In genomic region chr3R:29086896-29087295, dm6 we compare ENCODE assay signal across 1 fruit fly cellular context.
TF ChIP-seq lines count a peak whose summit lies in the region.

No protein-coding gene starts in this region.

TF ChIP-seq in whole organism, embryonic, 481 proteins besides CTCF, POLR2A, EP300 and RAD21 (continued from another document):
- no peak for TF ChIP-seq CG6175 (GFP tag; IDR thresholded peaks at IDR 0.05; lab: Robert Waterston, UW)
- no peak for TF ChIP-seq gce (GFP tag; IDR thresholded peaks at IDR 0.05; lab: Robert Waterston, UW)
- TF ChIP-seq CG30020 (tag; optimal IDR thresholded peaks at IDR 0.05; lab: Kevin White, UChicago): no peak
- no peak for TF ChIP-seq CG9437 (GFP tag; optimal IDR thresholded peaks at IDR 0.05; lab: Kevin White, UChicago)
- peak; percentile 72 for TF ChIP-seq cg (GFP tag; optimal IDR thresholded peaks at IDR 0.05; lab: Kevin White, UChicago)
- no peak for TF ChIP-seq nom (GFP tag; optimal IDR thresholded peaks at IDR 0.05; lab: Kevin White, UChicago)
- no peak for TF ChIP-seq CG10267 (tag; optimal IDR thresholded peaks at IDR 0.05; lab: Kevin White, UChicago)
- no peak; the same call in 2 of the 3 replicates for TF ChIP-seq CG11695 (GFP tag; IDR thresholded peaks at IDR 0.05; lab: Robert Waterston, UW)
- TF ChIP-seq run (tag; optimal IDR thresholded peaks at IDR 0.05; lab: Kevin White, UChicago): no peak
- TF ChIP-seq CG32767 (GFP tag; IDR thresholded peaks at IDR 0.05; lab: Robert Waterston, UW): 0 out of 2 replicates have a peak, but pooled peaks have one; percentile 37
- TF ChIP-seq twi (tag; optimal IDR thresholded peaks at IDR 0.05; lab: Kevin White, UChicago): peak; percentile 28
- TF ChIP-seq slou (GFP tag; optimal IDR thresholded peaks at IDR 0.05; lab: Kevin White, UChicago): no peak
- peak; percentile 73 for TF ChIP-seq CG15479 (GFP tag; optimal IDR thresholded peaks at IDR 0.05; lab: Kevin White, UChicago)
- TF ChIP-seq Sox100B (GFP tag; optimal IDR thresholded peaks at IDR 0.05; lab: Kevin White, UChicago): no peak
- TF ChIP-seq salm (tag; optimal IDR thresholded peaks at IDR 0.05; lab: Kevin White, UChicago): no peak
- TF ChIP-seq Fer1 (GFP tag; optimal IDR thresholded peaks at IDR 0.05; lab: Kevin White, UChicago): no peak
- no peak for TF ChIP-seq CG17359 (tag; optimal IDR thresholded peaks at IDR 0.05; lab: Kevin White, UChicago)
- no peak for TF ChIP-seq lmd (GFP tag; IDR thresholded peaks at IDR 0.05; lab: Robert Waterston, UW)
- TF ChIP-seq trh (GFP tag; optimal IDR thresholded peaks at IDR 0.05; lab: Kevin White, UChicago): no peak
- no peak for TF ChIP-seq CG12299 (tag; optimal IDR thresholded peaks at IDR 0.05; lab: Kevin White, UChicago)
- TF ChIP-seq Awh (GFP tag; IDR thresholded peaks at IDR 0.05; lab: Robert Waterston, UW): peak; percentile 35; the same call in 1 of the 2 replicates
- no peak for TF ChIP-seq MTF-1 (GFP tag; optimal IDR thresholded peaks at IDR 0.05; lab: Kevin White, UChicago; ENCODE audit: borderline replicate concordance)
- TF ChIP-seq Dad (GFP tag; optimal IDR thresholded peaks at IDR 0.05; lab: Kevin White, UChicago): no peak
- no peak for TF ChIP-seq Tbp (GFP tag; optimal IDR thresholded peaks at IDR 0.05; lab: Kevin White, UChicago)
- TF ChIP-seq BEAF-32 (GFP tag; optimal IDR thresholded peaks at IDR 0.05; lab: Kevin White, UChicago): no peak
- TF ChIP-seq cas (GFP tag; IDR thresholded peaks at IDR 0.05; lab: Robert Waterston, UW): no peak
- TF ChIP-seq btn (GFP tag; optimal IDR thresholded peaks at IDR 0.05; lab: Kevin White, UChicago): no peak
- no peak for TF ChIP-seq pfk (GFP tag; optimal IDR thresholded peaks at IDR 0.05; lab: Kevin White, UChicago)
- TF ChIP-seq Drgx (GFP tag; IDR thresholded peaks at IDR 0.05; lab: Robert Waterston, UW): no peak
- TF ChIP-seq CG15514 (GFP tag; optimal IDR thresholded peaks at IDR 0.05; lab: Kevin White, UChicago): no peak
- TF ChIP-seq CG11560 (tag; IDR thresholded peaks at IDR 0.05; lab: Robert Waterston, UW): no peak
- no peak for TF ChIP-seq nerfin-2 (GFP tag; IDR thresholded peaks at IDR 0.05; lab: Robert Waterston, UW; ENCODE audit: partially characterized antibody)
- no peak for TF ChIP-seq TFAM (GFP tag; optimal IDR thresholded peaks at IDR 0.05; lab: Kevin White, UChicago)
- no peak for TF ChIP-seq chm (GFP tag; IDR thresholded peaks at IDR 0.05; lab: Robert Waterston, UW)
- peak; percentile 71; the same call in 2 of the 3 replicates for TF ChIP-seq z (GFP tag; IDR thresholded peaks at IDR 0.05; lab: Robert Waterston, UW)
- no peak for TF ChIP-seq CG7987 (GFP tag; optimal IDR thresholded peaks at IDR 0.05; lab: Kevin White, UChicago)
- no peak for TF ChIP-seq CG11093 (GFP tag; IDR thresholded peaks at IDR 0.05; lab: Robert Waterston, UW)
- TF ChIP-seq PHDP (tag; optimal IDR thresholded peaks at IDR 0.05; lab: Kevin White, UChicago): no peak
- peak; percentile 78 for TF ChIP-seq CG17385 (GFP tag; optimal IDR thresholded peaks at IDR 0.05; lab: Kevin White, UChicago)
- no peak for TF ChIP-seq ERR (GFP tag; optimal IDR thresholded peaks at IDR 0.05; lab: Kevin White, UChicago)
- no peak for TF ChIP-seq wek (GFP tag; optimal IDR thresholded peaks at IDR 0.05; lab: Kevin White, UChicago)
- TF ChIP-seq sens (GFP tag; lab: Kevin White, UChicago): peak; percentile 66
- no peak for TF ChIP-seq ssp (GFP tag; IDR thresholded peaks at IDR 0.05; lab: Robert Waterston, UW)
- no peak for TF ChIP-seq fd64A (GFP tag; optimal IDR thresholded peaks at IDR 0.05; lab: Kevin White, UChicago)
- no peak for TF ChIP-seq CG7928 (GFP tag; optimal IDR thresholded peaks at IDR 0.05; lab: Kevin White, UChicago)
- no peak for TF ChIP-seq CG7963 (GFP tag; IDR thresholded peaks at IDR 0.05; lab: Robert Waterston, UW; ENCODE audit: partially characterized antibody)
- TF ChIP-seq CG12769 (tag; optimal IDR thresholded peaks at IDR 0.05; lab: Kevin White, UChicago): no peak
- no peak for TF ChIP-seq abd-A (tag; optimal IDR thresholded peaks at IDR 0.05; lab: Kevin White, UChicago)
- no peak for TF ChIP-seq CG6254 (GFP tag; optimal IDR thresholded peaks at IDR 0.05; lab: Kevin White, UChicago)
- no peak for TF ChIP-seq CG10366 (GFP tag; IDR thresholded peaks at IDR 0.05; lab: Robert Waterston, UW)
- no peak for TF ChIP-seq CG13424 (tag; optimal IDR thresholded peaks at IDR 0.05; lab: Kevin White, UChicago)
- TF ChIP-seq sr (GFP tag; IDR thresholded peaks at IDR 0.05; lab: Robert Waterston, UW): peak; percentile 69; the same call in 2 of the 3 replicates
- TF ChIP-seq eyg (GFP tag; optimal IDR thresholded peaks at IDR 0.05; lab: Kevin White, UChicago): no peak
- TF ChIP-seq CG2129 (GFP tag; IDR thresholded peaks at IDR 0.05; lab: Robert Waterston, UW; ENCODE audit: partially characterized antibody): no peak
- no peak for TF ChIP-seq HHEX (GFP tag; optimal IDR thresholded peaks at IDR 0.05; lab: Kevin White, UChicago)
- TF ChIP-seq Blimp-1 (GFP tag; optimal IDR thresholded peaks at IDR 0.05; lab: Kevin White, UChicago): no peak
- TF ChIP-seq en (GFP tag; optimal IDR thresholded peaks at IDR 0.05; lab: Kevin White, UChicago): no peak
- TF ChIP-seq CG18599 (GFP tag; optimal IDR thresholded peaks at IDR 0.05; lab: Kevin White, UChicago): no peak
- no peak for TF ChIP-seq CG9932 (GFP tag; IDR thresholded peaks at IDR 0.05; lab: Robert Waterston, UW)
- no peak for TF ChIP-seq MESR4 (GFP tag; optimal IDR thresholded peaks at IDR 0.05; lab: Kevin White, UChicago)
- peak in 1 of 2 experiments; percentile 19 for TF ChIP-seq Pdp1 (GFP tag; optimal IDR thresholded peaks at IDR 0.05; lab: Kevin White, UChicago)
- no peak for TF ChIP-seq CG9876 (GFP tag; optimal IDR thresholded peaks at IDR 0.05; lab: Kevin White, UChicago)
- no peak for TF ChIP-seq CG3407 (GFP tag; optimal IDR thresholded peaks at IDR 0.05; lab: Kevin White, UChicago)
- TF ChIP-seq CG18764 (GFP tag; optimal IDR thresholded peaks at IDR 0.05; lab: Kevin White, UChicago): no peak
- TF ChIP-seq CG15011 (GFP tag; optimal IDR thresholded peaks at IDR 0.05; lab: Kevin White, UChicago): no peak
- peak in 1 of 2 experiments; percentile 11 for TF ChIP-seq eve (GFP tag; optimal IDR thresholded peaks at IDR 0.05; lab: Kevin White, UChicago)
- TF ChIP-seq amos (GFP tag; IDR thresholded peaks at IDR 0.05; lab: Robert Waterston, UW; ENCODE audit: partially characterized antibody): no peak
- no peak for TF ChIP-seq ash1 (GFP tag; optimal IDR thresholded peaks at IDR 0.05; lab: Kevin White, UChicago)
- no peak for TF ChIP-seq klu (GFP tag; IDR thresholded peaks at IDR 0.05; lab: Robert Waterston, UW)
- TF ChIP-seq CG7556 (GFP tag; optimal IDR thresholded peaks at IDR 0.05; lab: Kevin White, UChicago): no peak
- TF ChIP-seq Lhr (GFP tag; optimal IDR thresholded peaks at IDR 0.05; lab: Kevin White, UChicago): no peak
- no peak for TF ChIP-seq B-H2 (GFP tag; optimal IDR thresholded peaks at IDR 0.05; lab: Kevin White, UChicago)
- TF ChIP-seq CG4424 (GFP tag; optimal IDR thresholded peaks at IDR 0.05; lab: Kevin White, UChicago): no peak
- no peak for TF ChIP-seq CG12744 (GFP tag; optimal IDR thresholded peaks at IDR 0.05; lab: Kevin White, UChicago)
- peak; percentile 60 for TF ChIP-seq gsb-n (tag; optimal IDR thresholded peaks at IDR 0.05; lab: Kevin White, UChicago)
- no peak for TF ChIP-seq ems (GFP tag; optimal IDR thresholded peaks at IDR 0.05; lab: Kevin White, UChicago)
- no peak for TF ChIP-seq pan (optimal IDR thresholded peaks at IDR 0.05; lab: Kevin White, UChicago)
- no peak for TF ChIP-seq pan (GFP tag; optimal IDR thresholded peaks at IDR 0.05 in 1 of 2, IDR thresholded peaks at IDR 0.05 in 1 of 2)
- TF ChIP-seq chif (GFP tag; optimal IDR thresholded peaks at IDR 0.05; lab: Kevin White, UChicago): no peak
- TF ChIP-seq lilli (GFP tag; optimal IDR thresholded peaks at IDR 0.05; lab: Kevin White, UChicago): no peak
- TF ChIP-seq fu2 (GFP tag; optimal IDR thresholded peaks at IDR 0.05; lab: Kevin White, UChicago): no peak
- TF ChIP-seq CG1832 (GFP tag; optimal IDR thresholded peaks at IDR 0.05; lab: Kevin White, UChicago): peak; percentile 14
- no peak for TF ChIP-seq CG1603 (tag; optimal IDR thresholded peaks at IDR 0.05; lab: Kevin White, UChicago)
- no peak for TF ChIP-seq CG30403 (GFP tag; optimal IDR thresholded peaks at IDR 0.05; lab: Kevin White, UChicago)
- no peak for TF ChIP-seq CG10431 (GFP tag; optimal IDR thresholded peaks at IDR 0.05; lab: Kevin White, UChicago)
- no peak for TF ChIP-seq seq (GFP tag; IDR thresholded peaks at IDR 0.05; lab: Robert Waterston, UW)
- TF ChIP-seq mam (GFP tag; optimal IDR thresholded peaks at IDR 0.05; lab: Kevin White, UChicago): no peak
- no peak for TF ChIP-seq hbn (GFP tag; IDR thresholded peaks at IDR 0.05; lab: Robert Waterston, UW; ENCODE audit: partially characterized antibody)
- TF ChIP-seq zen (tag; optimal IDR thresholded peaks at IDR 0.05; lab: Kevin White, UChicago): peak; percentile 46
- no peak for TF ChIP-seq mld (GFP tag; IDR thresholded peaks at IDR 0.05; lab: Robert Waterston, UW; ENCODE audit: partially characterized antibody)
- no peak for TF ChIP-seq exex (tag; optimal IDR thresholded peaks at IDR 0.05; lab: Kevin White, UChicago)
- TF ChIP-seq Sin3A (optimal IDR thresholded peaks at IDR 0.05; lab: Kevin White, UChicago): no peak
- no peak for TF ChIP-seq inv (GFP tag; IDR thresholded peaks at IDR 0.05; lab: Robert Waterston, UW; ENCODE audit: partially characterized antibody)
- no peak for TF ChIP-seq vfl (GFP tag; optimal IDR thresholded peaks at IDR 0.05; lab: Kevin White, UChicago)
- TF ChIP-seq CG15696 (tag; optimal IDR thresholded peaks at IDR 0.05; lab: Kevin White, UChicago): no peak
- TF ChIP-seq CG7839 (tag; optimal IDR thresholded peaks at IDR 0.05; lab: Kevin White, UChicago): no peak
- TF ChIP-seq gcm2 (GFP tag; optimal IDR thresholded peaks at IDR 0.05; lab: Kevin White, UChicago): no peak
- no peak for TF ChIP-seq gsb (GFP tag; IDR thresholded peaks at IDR 0.05; lab: Robert Waterston, UW)
- TF ChIP-seq h (optimal IDR thresholded peaks at IDR 0.05; lab: Kevin White, UChicago): no peak
- no peak for TF ChIP-seq CG16813 (GFP tag; IDR thresholded peaks at IDR 0.05; lab: Robert Waterston, UW; ENCODE audit: partially characterized antibody)
- no peak for TF ChIP-seq CG1602 (GFP tag; optimal IDR thresholded peaks at IDR 0.05; lab: Kevin White, UChicago)
- no peak for TF ChIP-seq CG11398 (GFP tag; optimal IDR thresholded peaks at IDR 0.05; lab: Kevin White, UChicago)
- TF ChIP-seq CG5180 (GFP tag; optimal IDR thresholded peaks at IDR 0.05; lab: Kevin White, UChicago): peak; percentile 31
- TF ChIP-seq otp (GFP tag; IDR thresholded peaks at IDR 0.05; lab: Robert Waterston, UW): peak; percentile 20; the same call in 1 of the 3 replicates
- TF ChIP-seq CG10321 (GFP tag; IDR thresholded peaks at IDR 0.05; lab: Robert Waterston, UW): peak; percentile 71
- TF ChIP-seq CG13287 (GFP tag; IDR thresholded peaks at IDR 0.05; lab: Robert Waterston, UW; ENCODE audit: partially characterized antibody): no peak
- no peak for TF ChIP-seq Dbx (GFP tag; IDR thresholded peaks at IDR 0.05; lab: Robert Waterston, UW)
- no peak for TF ChIP-seq maf-S (GFP tag; optimal IDR thresholded peaks at IDR 0.05; lab: Kevin White, UChicago)
- no peak for TF ChIP-seq Eip74EF (GFP tag; optimal IDR thresholded peaks at IDR 0.05; lab: Kevin White, UChicago)
- TF ChIP-seq zfh2 (GFP tag; optimal IDR thresholded peaks at IDR 0.05; lab: Kevin White, UChicago): no peak
- no peak for TF ChIP-seq unc-4 (GFP tag; IDR thresholded peaks at IDR 0.05; lab: Robert Waterston, UW; ENCODE audit: partially characterized antibody)
- no peak for TF ChIP-seq Atf6 (GFP tag; IDR thresholded peaks at IDR 0.05; lab: Robert Waterston, UW)
- TF ChIP-seq D (optimal IDR thresholded peaks at IDR 0.05; lab: Kevin White, UChicago): peak; percentile 35
- TF ChIP-seq D (GFP tag; optimal IDR thresholded peaks at IDR 0.05; lab: Kevin White, UChicago): no peak
- no peak for TF ChIP-seq CG8089 (GFP tag; optimal IDR thresholded peaks at IDR 0.05; lab: Kevin White, UChicago)
- TF ChIP-seq stc (GFP tag; IDR thresholded peaks at IDR 0.05; lab: Robert Waterston, UW): no peak
- no peak for TF ChIP-seq oc (tag; optimal IDR thresholded peaks at IDR 0.05; lab: Kevin White, UChicago)
- no peak for TF ChIP-seq CG7271 (tag; optimal IDR thresholded peaks at IDR 0.05; lab: Kevin White, UChicago)
- TF ChIP-seq chinmo (GFP tag; IDR thresholded peaks at IDR 0.05; lab: Robert Waterston, UW; ENCODE audit: partially characterized antibody): peak; percentile 51; the same call in 1 of the 4 replicates
